Fruit fly (Drosophila melanogaster) Kc167 (cell line): ENCODE measurements around the gene CG4594.

ENCODE experiments used
- Myc ChIP-seq: fragments of >200 bp; optimal IDR thresholded peaks from 2 replicates; lab custom pipeline; 2017; ENCODE audit warnings: missing external identifiers
- insv ChIP-seq: fragments of >200 bp; optimal IDR thresholded peaks from 3 replicates; lab custom pipeline; 2018; ENCODE audit warnings: missing external identifiers
- psq ChIP-seq: fragments of >200 bp; optimal IDR thresholded peaks from 2 replicates; lab custom pipeline; 2017; ENCODE audit warnings: missing external identifiers

- no peak for TF ChIP-seq Myc (lab: Kevin White, UChicago)
- TF ChIP-seq psq (lab: Kevin White, UChicago): no peak
- TF ChIP-seq insv: no peak
Observed at dm6 chr2L:9882393-9882971, 37.5 kb upstream of the CG4594 start.
